Worm (Caenorhabditis elegans): ENCODE measurements around the gene mcu-1.

Gene mcu-1

ce11 chrIV:5896341-5896740 lies 42.7 kb downstream of the mcu-1 start, which contains the start of gene pck-3:
pck-3 (plus strand) TSS chrIV:5896641.
- TF ChIP-seq mep-1 (tag; optimal IDR thresholded peaks at IDR 0.05), result no peak
- no peak for TF ChIP-seq C34B4.2 (tag; optimal IDR thresholded peaks at IDR 0.05)
- no peak for TF ChIP-seq nhr-11 (tag; optimal IDR thresholded peaks at IDR 0.05)
- TF ChIP-seq unc-98 (GFP tag; IDR thresholded peaks at IDR 0.05), result no peak
- TF ChIP-seq C16A3.4 (tag; optimal IDR thresholded peaks at IDR 0.05), result no peak
- TF ChIP-seq sptf-1 (tag; optimal IDR thresholded peaks at IDR 0.05), result no peak
- TF ChIP-seq ceh-63 (GFP tag; optimal IDR thresholded peaks at IDR 0.05), result no peak
- no peak for TF ChIP-seq C04F5.9 (tag; optimal IDR thresholded peaks at IDR 0.05)
- TF ChIP-seq hlh-17 (GFP tag; optimal IDR thresholded peaks at IDR 0.05; ENCODE audit: borderline replicate concordance), result no peak
- no peak for TF ChIP-seq ceh-82 (tag; optimal IDR thresholded peaks at IDR 0.05)
- TF ChIP-seq efl-1 (optimal IDR thresholded peaks at IDR 0.05), result no peak
- no peak for TF ChIP-seq efl-1 (GFP tag; optimal IDR thresholded peaks at IDR 0.05 in 1 of 2)
- TF ChIP-seq ztf-11 (tag; optimal IDR thresholded peaks at IDR 0.05), result no peak
- TF ChIP-seq mdl-1 (tag; optimal IDR thresholded peaks at IDR 0.05), result no peak
- no peak for TF ChIP-seq dpl-1 (GFP tag; optimal IDR thresholded peaks at IDR 0.05)
- no peak for TF ChIP-seq zip-4 (GFP tag; optimal IDR thresholded peaks at IDR 0.05)
- TF ChIP-seq lin-15B (tag; optimal IDR thresholded peaks at IDR 0.05), result no peak

- no peak for TF ChIP-seq unc-98 (GFP tag; IDR thresholded peaks at IDR 0.05)
- no peak for TF ChIP-seq nhr-19 (GFP tag; conservative IDR thresholded peaks at IDR 0.05)
- TF ChIP-seq mab-9 (GFP tag; IDR thresholded peaks at IDR 0.05), result no peak
- TF ChIP-seq swsn-7 (tag; optimal IDR thresholded peaks at IDR 0.05), result no peak
- TF ChIP-seq elt-2 (tag; optimal IDR thresholded peaks at IDR 0.05), result no peak
- no peak for TF ChIP-seq elt-3 (tag; optimal IDR thresholded peaks at IDR 0.05)
- TF ChIP-seq ceh-8 (GFP tag; optimal IDR thresholded peaks at IDR 0.05), result no peak
- no peak for TF ChIP-seq tbx-2 (tag; optimal IDR thresholded peaks at IDR 0.05)
- TF ChIP-seq nhr-28 (tag; optimal IDR thresholded peaks at IDR 0.05), result no peak
- no peak for TF ChIP-seq aha-1 (tag; optimal IDR thresholded peaks at IDR 0.05)
- TF ChIP-seq ama-1 (optimal IDR thresholded peaks at IDR 0.05), result no peak
- TF ChIP-seq sptf-1 (tag; optimal IDR thresholded peaks at IDR 0.05), result no peak
- no peak for TF ChIP-seq sox-4 (tag; optimal IDR thresholded peaks at IDR 0.05)
- TF ChIP-seq irx-1 (tag; optimal IDR thresholded peaks at IDR 0.05), result no peak
- no peak for TF ChIP-seq ces-1 (GFP tag; optimal IDR thresholded peaks at IDR 0.05)
Measured at ce11 chrIV:5895190-5895589, 43.8 kb downstream of the mcu-1 start, which contains the start of gene nspb-6. nspb-6 (plus strand) TSS chrIV:5895490.

- TF ChIP-seq nhr-12 (tag; optimal IDR thresholded peaks at IDR 0.05) (no peak), sup-37 (GFP tag; optimal IDR thresholded peaks at IDR 0.05) (no peak), efl-1 (optimal IDR thresholded peaks at IDR 0.05) (no peak), efl-1 (GFP tag; optimal IDR thresholded peaks at IDR 0.05 in 1 of 2) (no peak), ceh-63 (GFP tag; optimal IDR thresholded peaks at IDR 0.05) (no peak), xbp-1 (tag; optimal IDR thresholded peaks at IDR 0.05) (no peak), aha-1 (tag; optimal IDR thresholded peaks at IDR 0.05) (no peak), C16A3.4 (tag; optimal IDR thresholded peaks at IDR 0.05) (no peak), ceh-90 (tag; optimal IDR thresholded peaks at IDR 0.05) (no peak), lin-35 (GFP tag; optimal IDR thresholded peaks at IDR 0.05) (no peak), Y116A8C.19 (tag; optimal IDR thresholded peaks at IDR 0.05; ENCODE audit: borderline replicate concordance) (no peak), grh-1 (GFP tag; IDR thresholded peaks at IDR 0.05) (no peak), nhr-28 (tag; optimal IDR thresholded peaks at IDR 0.05) (no peak), ceh-82 (tag; optimal IDR thresholded peaks at IDR 0.05) (no peak), ceh-8 (GFP tag; optimal IDR thresholded peaks at IDR 0.05) (no peak), mab-9 (GFP tag; IDR thresholded peaks at IDR 0.05) (no peak), lin-15B (tag; optimal IDR thresholded peaks at IDR 0.05) (no peak), sox-4 (tag; optimal IDR thresholded peaks at IDR 0.05) (no peak)
Measured at ce11 chrIV:5891265-5891664, 47.8 kb downstream of the mcu-1 start, which contains the start of gene H04M03.3. H04M03.3 (plus strand) TSS chrIV:5891565.
